Fruit fly (Drosophila melanogaster): Measurements from ENCODE around the gene bnl.

bnl gene

DNA sequence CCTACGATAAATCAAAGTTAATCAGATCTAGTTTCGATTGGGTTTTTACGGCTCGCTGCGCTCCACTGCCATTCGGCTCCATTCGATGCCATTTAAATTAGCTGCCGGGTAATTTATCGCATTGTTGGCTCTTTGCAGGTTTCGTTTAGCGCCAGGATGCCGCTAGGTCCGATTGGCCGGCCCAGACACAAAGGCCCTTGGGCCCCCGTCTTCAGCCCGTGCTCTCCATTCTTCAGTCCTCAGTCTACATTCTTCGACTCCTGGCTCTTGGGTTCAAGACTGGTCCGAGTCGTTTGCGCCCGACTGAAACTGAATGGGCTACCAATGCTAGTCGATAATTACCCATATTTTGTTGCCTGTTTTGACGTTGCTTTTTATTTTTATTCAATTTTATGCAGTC, 23.4 kb downstream of the bnl start:
- TF ChIP-seq CrebA (GFP tag; optimal IDR thresholded peaks at IDR 0.05; ENCODE audit: borderline replicate concordance) (no peak), h (GFP tag; optimal IDR thresholded peaks at IDR 0.05) (no peak), lola (GFP tag; optimal IDR thresholded peaks at IDR 0.05) (no peak), CG9705 (GFP tag; optimal IDR thresholded peaks at IDR 0.05) (no peak), sv (GFP tag; optimal IDR thresholded peaks at IDR 0.05) (no peak), Sp1 (GFP tag; optimal IDR thresholded peaks at IDR 0.05) (no peak), rgr (GFP tag; optimal IDR thresholded peaks at IDR 0.05) (no peak), Hr83 (GFP tag; optimal IDR thresholded peaks at IDR 0.05; ENCODE audit: poor library complexity, severe bottlenecking) (no peak), dl (GFP tag; optimal IDR thresholded peaks at IDR 0.05; ENCODE audit: insufficient read depth in 1 of 2, partially characterized antibody in 2 of 2) (no peak), foxo (GFP tag; optimal IDR thresholded peaks at IDR 0.05) (no peak), br (GFP tag; optimal IDR thresholded peaks at IDR 0.05) (no peak), psq (GFP tag; optimal IDR thresholded peaks at IDR 0.05) (no peak), Dfd (GFP tag; optimal IDR thresholded peaks at IDR 0.05) (no peak), fru (GFP tag; optimal IDR thresholded peaks at IDR 0.05) (no peak), Jra (GFP tag; optimal IDR thresholded peaks at IDR 0.05) (no peak), Hr78 (GFP tag; optimal IDR thresholded peaks at IDR 0.05) (no peak)

dm6 chr3R:19812472-19812871, 24.1 kb downstream of the bnl start:
- TF ChIP-seq CrebA (GFP tag; optimal IDR thresholded peaks at IDR 0.05; ENCODE audit: borderline replicate concordance) (no peak), fru (GFP tag; optimal IDR thresholded peaks at IDR 0.05) (no peak), Rel (GFP tag; optimal IDR thresholded peaks at IDR 0.05) (no peak), Rel (tag; optimal IDR thresholded peaks at IDR 0.05) (no peak), h (GFP tag; optimal IDR thresholded peaks at IDR 0.05) (no peak), dsf (GFP tag; optimal IDR thresholded peaks at IDR 0.05; ENCODE audit: borderline replicate concordance) (no peak), Vsx2 (GFP tag; optimal IDR thresholded peaks at IDR 0.05; ENCODE audit: partially characterized antibody) (no peak), ey (GFP tag; optimal IDR thresholded peaks at IDR 0.05) (no peak), Hnf4 (GFP tag; optimal IDR thresholded peaks at IDR 0.05) (no peak), dl (GFP tag; optimal IDR thresholded peaks at IDR 0.05; ENCODE audit: insufficient read depth in 1 of 2, partially characterized antibody in 2 of 2) (no peak), Dfd (GFP tag; optimal IDR thresholded peaks at IDR 0.05) (no peak), N (GFP tag; optimal IDR thresholded peaks at IDR 0.05) (no peak), sv (GFP tag; optimal IDR thresholded peaks at IDR 0.05) (no peak), br (GFP tag; optimal IDR thresholded peaks at IDR 0.05) (no peak)

dm6 chr3R:19811510-19811909, 25.1 kb downstream of the bnl start:
- TF ChIP-seq usp (GFP tag; optimal IDR thresholded peaks at IDR 0.05) (no peak), GATAd (GFP tag; optimal IDR thresholded peaks at IDR 0.05) (no peak), Mio (GFP tag; optimal IDR thresholded peaks at IDR 0.05) (no peak), dmrt93B (GFP tag; optimal IDR thresholded peaks at IDR 0.05) (no peak), Rel (GFP tag; optimal IDR thresholded peaks at IDR 0.05) (no peak), Rel (tag; optimal IDR thresholded peaks at IDR 0.05) (peak; percentile 11), CG32264 (GFP tag; optimal IDR thresholded peaks at IDR 0.05) (no peak)

DNA sequence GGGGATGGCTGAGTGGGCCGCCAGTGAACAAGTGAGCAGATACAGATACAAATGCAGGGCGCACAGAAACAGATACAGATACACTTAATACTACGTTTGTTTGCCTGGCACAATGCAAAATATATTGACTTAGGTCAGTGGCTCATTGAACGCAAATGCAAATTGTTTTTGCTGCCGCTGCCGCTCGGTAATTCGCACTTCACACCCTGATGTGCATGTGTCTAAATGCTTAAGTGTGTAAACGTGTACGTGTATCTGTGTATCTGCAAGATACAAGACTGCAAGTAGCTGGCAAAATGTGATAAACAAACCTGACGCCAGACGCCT, 28.2 kb downstream of the bnl start:
- TF ChIP-seq CrebA (GFP tag; optimal IDR thresholded peaks at IDR 0.05; ENCODE audit: borderline replicate concordance) (no peak), Rel (GFP tag; optimal IDR thresholded peaks at IDR 0.05) (no peak), Rel (tag; optimal IDR thresholded peaks at IDR 0.05) (peak; percentile 47)

dm6 chr3R:19807745-19808429, 28.7 kb downstream of the bnl start:
- TF ChIP-seq dmrt93B (GFP tag; optimal IDR thresholded peaks at IDR 0.05) (no peak), br (GFP tag; optimal IDR thresholded peaks at IDR 0.05) (no peak), Myc (optimal IDR thresholded peaks at IDR 0.05) (no peak), woc (GFP tag; optimal IDR thresholded peaks at IDR 0.05) (no peak), Abd-B (GFP tag; optimal IDR thresholded peaks at IDR 0.05) (no peak), Rel (GFP tag; optimal IDR thresholded peaks at IDR 0.05) (no peak), Rel (tag; optimal IDR thresholded peaks at IDR 0.05) (no peak), pan (optimal IDR thresholded peaks at IDR 0.05) (no peak), Vsx2 (GFP tag; optimal IDR thresholded peaks at IDR 0.05; ENCODE audit: partially characterized antibody) (no peak), h (GFP tag; optimal IDR thresholded peaks at IDR 0.05) (no peak), jim (GFP tag; optimal IDR thresholded peaks at IDR 0.05) (no peak), foxo (GFP tag; optimal IDR thresholded peaks at IDR 0.05) (no peak), sv (GFP tag; optimal IDR thresholded peaks at IDR 0.05) (no peak), usp (GFP tag; optimal IDR thresholded peaks at IDR 0.05) (no peak), N (GFP tag; optimal IDR thresholded peaks at IDR 0.05) (no peak), Dfd (GFP tag; optimal IDR thresholded peaks at IDR 0.05) (no peak), Hr83 (GFP tag; optimal IDR thresholded peaks at IDR 0.05; ENCODE audit: poor library complexity, severe bottlenecking) (no peak)
